Worm (Caenorhabditis elegans) whole organism, late embryonic: ENCODE measurements around the gene F46H5.11.

Experiments
- C08G9.2 ChIP-seq: sonication (generic microtip); optimal IDR thresholded peaks from 2 replicates; lab custom pipeline; 2016; ENCODE audit warnings: mild to moderate bottlenecking, missing genetic modification characterization, moderate library complexity, missing compliant biosample characterization
- C38D4.7 ChIP-seq: fragments of 200-800 bp; sonication (Bioruptor generic); optimal IDR thresholded peaks from 2 replicates; lab custom pipeline; 2018; ENCODE audit warnings: mild to moderate bottlenecking, missing genetic modification characterization, moderate library complexity, missing compliant biosample characterization
- F13H6.1 ChIP-seq: sonication (generic microtip); optimal IDR thresholded peaks from 2 replicates; lab custom pipeline; 2016; ENCODE audit warnings: missing genetic modification characterization, missing compliant biosample characterization
- K02D7.2 ChIP-seq: sonication (generic microtip); optimal IDR thresholded peaks from 2 replicates; lab custom pipeline; 2017; ENCODE audit warnings: mild to moderate bottlenecking, missing genetic modification characterization, missing compliant biosample characterization
- K09A11.1 ChIP-seq: sonication (generic microtip); optimal IDR thresholded peaks from 2 replicates; lab custom pipeline; 2017; ENCODE audit warnings: antibody characterized with exemption, mild to moderate bottlenecking, missing genetic modification characterization, missing compliant biosample characterization; ENCODE audit not compliant: insufficient read depth
- T23F11.4 ChIP-seq: fragments of 200-800 bp; sonication (Bioruptor generic); optimal IDR thresholded peaks from 2 replicates; lab custom pipeline; 2018; ENCODE audit warnings: mild to moderate bottlenecking, missing genetic modification characterization, missing compliant biosample characterization
- ahr-1 ChIP-seq: sonication (generic microtip); optimal IDR thresholded peaks from 2 replicates; lab custom pipeline; 2016; ENCODE audit warnings: missing genetic modification characterization, missing compliant biosample characterization
- ama-1 ChIP-seq: fragments of 150-350 bp; optimal IDR thresholded peaks from 2 replicates; lab custom pipeline; 2014
- ceh-14 ChIP-seq: sonication (generic microtip); optimal IDR thresholded peaks from 2 replicates; lab custom pipeline; 2016; ENCODE audit warnings: missing genotype, missing genetic modification characterization, missing compliant biosample characterization
- ceh-18 ChIP-seq: sonication (generic microtip); optimal IDR thresholded peaks from 2 replicates; lab custom pipeline; 2016; ENCODE audit warnings: missing genetic modification characterization, missing compliant biosample characterization
- ceh-19 ChIP-seq: fragments of 200-800 bp; sonication (Bioruptor generic); optimal IDR thresholded peaks from 2 replicates; lab custom pipeline; 2018; ENCODE audit warnings: mild to moderate bottlenecking, missing genetic modification characterization, missing compliant biosample characterization
- ceh-22 ChIP-seq: sonication (generic microtip); optimal IDR thresholded peaks from 2 replicates; lab custom pipeline; 2017; ENCODE audit warnings: missing biosample characterization, missing genetic modification characterization
- ceh-24 ChIP-seq: sonication (generic microtip); optimal IDR thresholded peaks from 2 replicates; lab custom pipeline; 2016; ENCODE audit warnings: mild to moderate bottlenecking, missing genetic modification characterization, missing compliant biosample characterization
- ceh-31 ChIP-seq: sonication (generic microtip); optimal IDR thresholded peaks from 2 replicates; lab custom pipeline; 2016; ENCODE audit warnings: missing genetic modification characterization, missing compliant biosample characterization
- ceh-34 ChIP-seq: sonication (generic microtip); optimal IDR thresholded peaks from 2 replicates; lab custom pipeline; 2016; ENCODE audit warnings: mild to moderate bottlenecking, missing genetic modification characterization, missing compliant biosample characterization
- ceh-48 ChIP-seq: sonication (generic microtip); optimal IDR thresholded peaks from 2 replicates; lab custom pipeline; 2016; ENCODE audit warnings: missing genetic modification characterization, inconsistent platforms, missing compliant biosample characterization
- ceh-6 ChIP-seq: fragments of 200-800 bp; sonication (Bioruptor generic); optimal IDR thresholded peaks from 2 replicates; lab custom pipeline; 2018; ENCODE audit warnings: mild to moderate bottlenecking, missing genetic modification characterization, missing compliant biosample characterization
- che-1 ChIP-seq: sonication (generic microtip); optimal IDR thresholded peaks from 2 replicates; lab custom pipeline; 2016; ENCODE audit warnings: mild to moderate bottlenecking, missing genetic modification characterization, missing compliant biosample characterization
- elt-2 ChIP-seq: sonication (generic microtip); optimal IDR thresholded peaks from 2 replicates; lab custom pipeline; 2016; ENCODE audit warnings: missing genetic modification reagents, missing genetic modification characterization, missing compliant biosample characterization
- elt-4 ChIP-seq: sonication (generic microtip); optimal IDR thresholded peaks from 2 replicates; lab custom pipeline; 2016; ENCODE audit warnings: missing genetic modification characterization, missing compliant biosample characterization
- fax-1 ChIP-seq: sonication (generic microtip); optimal IDR thresholded peaks from 2 replicates; lab custom pipeline; 2016; ENCODE audit warnings: missing genotype, missing genetic modification characterization, missing compliant biosample characterization
- fkh-10 ChIP-seq: fragments of 150-350 bp; optimal IDR thresholded peaks from 2 replicates; lab custom pipeline; 2014; ENCODE audit warnings: missing biosample characterization, missing genetic modification reagents, missing genetic modification characterization
- fkh-6 ChIP-seq: sonication (generic microtip); optimal IDR thresholded peaks from 2 replicates; lab custom pipeline; 2016; ENCODE audit warnings: missing genetic modification characterization, missing compliant biosample characterization
- gmeb-2 ChIP-seq: sonication (generic microtip); optimal IDR thresholded peaks from 2 replicates; lab custom pipeline; 2016; ENCODE audit warnings: missing genetic modification characterization, inconsistent platforms, missing compliant biosample characterization
- hlh-15 ChIP-seq: sonication (generic microtip); optimal IDR thresholded peaks from 2 replicates; lab custom pipeline; 2016; ENCODE audit warnings: missing genetic modification characterization, missing compliant biosample characterization
- hlh-6 ChIP-seq: sonication (generic microtip); optimal IDR thresholded peaks from 2 replicates; lab custom pipeline; 2016; ENCODE audit warnings: missing genotype, missing genetic modification characterization, missing compliant biosample characterization
- lim-6 ChIP-seq: sonication (generic microtip); optimal IDR thresholded peaks from 2 replicates; lab custom pipeline; 2016; ENCODE audit warnings: missing genetic modification characterization, missing compliant biosample characterization
- lin-11 ChIP-seq: fragments of 200-800 bp; sonication (Bioruptor generic); optimal IDR thresholded peaks from 2 replicates; lab custom pipeline; 2018; ENCODE audit warnings: mild to moderate bottlenecking, missing genetic modification characterization, missing compliant biosample characterization
- madf-2 ChIP-seq: sonication (generic microtip); optimal IDR thresholded peaks from 2 replicates; lab custom pipeline; 2017; ENCODE audit warnings: missing genetic modification characterization, missing compliant biosample characterization
- nfya-1 ChIP-seq: sonication (generic microtip); optimal IDR thresholded peaks from 2 replicates; lab custom pipeline; 2017; ENCODE audit warnings: missing genetic modification characterization, mild to moderate bottlenecking, missing compliant biosample characterization, antibody characterized with exemption, moderate library complexity
- nhr-232 ChIP-seq: sonication (generic microtip); optimal IDR thresholded peaks from 2 replicates; lab custom pipeline; 2016; ENCODE audit warnings: missing genetic modification characterization, missing compliant biosample characterization
- odd-2 ChIP-seq: sonication (generic microtip); optimal IDR thresholded peaks from 2 replicates; lab custom pipeline; 2017; ENCODE audit warnings: antibody characterized with exemption, mild to moderate bottlenecking, missing genetic modification characterization, missing compliant biosample characterization
- pag-3 ChIP-seq: sonication (generic microtip); optimal IDR thresholded peaks from 2 replicates; lab custom pipeline; 2016; ENCODE audit warnings: missing compliant biosample characterization, missing genetic modification characterization, borderline replicate concordance
- pat-9 ChIP-seq: fragments of 200-800 bp; sonication (Bioruptor generic); optimal IDR thresholded peaks from 2 replicates; lab custom pipeline; 2018; ENCODE audit warnings: mild to moderate bottlenecking, missing genetic modification characterization, moderate library complexity, missing compliant biosample characterization
- pax-1 ChIP-seq: fragments of 150-350 bp; optimal IDR thresholded peaks from 2 replicates; lab custom pipeline; 2014; ENCODE audit warnings: missing biosample characterization, missing genetic modification characterization
- pha-2 ChIP-seq: sonication (generic microtip); optimal IDR thresholded peaks from 2 replicates; lab custom pipeline; 2017; ENCODE audit warnings: mild to moderate bottlenecking, missing genetic modification characterization, missing compliant biosample characterization
- ref-2 ChIP-seq: sonication (generic microtip); optimal IDR thresholded peaks from 2 replicates; lab custom pipeline; 2016; ENCODE audit warnings: missing genetic modification characterization, missing compliant biosample characterization
- rnt-1 ChIP-seq: sonication (generic microtip); optimal IDR thresholded peaks from 2 replicates; lab custom pipeline; 2016; ENCODE audit warnings: missing genetic modification characterization, missing compliant biosample characterization
- sdc-2 ChIP-seq: sonication (generic microtip); optimal IDR thresholded peaks from 2 replicates; lab custom pipeline; 2016; ENCODE audit warnings: missing genotype, missing genetic modification characterization, missing compliant biosample characterization
- sox-2 ChIP-seq: fragments of 200-800 bp; sonication (Bioruptor generic); IDR thresholded peaks from 2 replicates; pipeline ENCODE4 v1.3.6; 2022; ENCODE audit warnings: missing genetic modification reagents, missing genetic modification characterization, missing compliant biosample characterization
- sox-4 ChIP-seq: sonication (generic microtip); optimal IDR thresholded peaks from 2 replicates; lab custom pipeline; 2017; ENCODE audit warnings: mild to moderate bottlenecking, missing genetic modification characterization, inconsistent platforms, missing compliant biosample characterization
- tbx-2 ChIP-seq: sonication (generic microtip); optimal IDR thresholded peaks from 2 replicates; lab custom pipeline; 2016; ENCODE audit warnings: missing genetic modification characterization, missing compliant biosample characterization
- ttx-3 ChIP-seq: sonication (generic microtip); optimal IDR thresholded peaks from 2 replicates; lab custom pipeline; 2016; ENCODE audit warnings: missing genetic modification reagents, missing genetic modification characterization, missing compliant biosample characterization
- unc-3 ChIP-seq, 2 experiments: fragments of 200-800 bp in 1 of 2; sonication (Bioruptor generic) in 1 of 2; sonication (generic microtip) in 1 of 2; conservative IDR thresholded peaks in 1 of 2; optimal IDR thresholded peaks in 1 of 2; 2 replicates each; pipeline versions ENCODE4 v1.3.6 to Lab custom; 2016 to 2022; ENCODE audit warnings: missing compliant biosample characterization in 2 of 2, missing genetic modification characterization in 2 of 2, missing genetic modification reagents in 1 of 2
- unc-42 ChIP-seq: sonication (generic microtip); optimal IDR thresholded peaks from 2 replicates; lab custom pipeline; 2016; ENCODE audit warnings: missing genotype, missing genetic modification characterization, missing compliant biosample characterization
- unc-55 ChIP-seq: sonication (generic microtip); optimal IDR thresholded peaks from 2 replicates; lab custom pipeline; 2017; ENCODE audit warnings: missing biosample characterization, missing genetic modification reagents, missing genetic modification characterization

The F46H5.11 gene

ce11 chrX:7290859-7291628, 19.2 kb upstream of the F46H5.11 start:
- TF ChIP-seq hlh-15 (tag; lab: Kevin White, UChicago) (no peak), rnt-1 (tag; lab: Kevin White, UChicago) (no peak), fkh-10 (GFP tag; lab: Kevin White, UChicago) (no peak), ceh-18 (tag; lab: Kevin White, UChicago) (no peak), unc-3 (GFP tag; conservative IDR thresholded peaks at IDR 0.05; lab: Robert Waterston, UW) (no peak), unc-3 (tag; optimal IDR thresholded peaks at IDR 0.05; lab: Kevin White, UChicago) (no peak), T23F11.4 (GFP tag; lab: Kevin White, UChicago) (no peak), C08G9.2 (tag; lab: Kevin White, UChicago) (no peak), ama-1 (lab: Kevin White, UChicago) (no peak), ahr-1 (tag; lab: Kevin White, UChicago) (no peak), F13H6.1 (tag; lab: Kevin White, UChicago) (no peak), fkh-6 (no peak), ttx-3 (no peak), nhr-232 (no peak), lin-11 (no peak), K09A11.1 (no peak), ceh-19 (GFP tag; lab: Kevin White, UChicago) (no peak), gmeb-2 (no peak), sox-4 (tag; lab: Kevin White, UChicago) (no peak), K02D7.2 (no peak), madf-2 (no peak)

- TF ChIP-seq unc-42 (no peak), gmeb-2 (no peak), T23F11.4 (GFP tag; lab: Kevin White, UChicago) (no peak), ref-2 (no peak), odd-2 (tag; lab: Kevin White, UChicago) (no peak), che-1 (tag; lab: Kevin White, UChicago) (no peak), elt-2 (tag; lab: Kevin White, UChicago) (peak; percentile 17), elt-4 (tag; lab: Kevin White, UChicago) (no peak), sdc-2 (peak; percentile 91), ttx-3 (no peak), nfya-1 (no peak), ceh-34 (tag; lab: Kevin White, UChicago) (no peak), ceh-48 (tag; lab: Kevin White, UChicago) (peak; percentile 25)
- TF ChIP-seq, all 69 proteins: peak for 3
Observed at ce11 chrX:7289565-7289964, 17.7 kb upstream of the F46H5.11 start.

ce11 chrX:7284724-7285184, 12.9 kb upstream of the F46H5.11 start:
- TF ChIP-seq ceh-48 (tag; lab: Kevin White, UChicago) (peak; percentile 35), nfya-1 (peak; percentile 29), unc-42 (peak; percentile 70), unc-55 (GFP tag; lab: Kevin White, UChicago) (peak; percentile 16), ceh-31 (tag; lab: Kevin White, UChicago) (peak; percentile 77), ceh-14 (tag; lab: Kevin White, UChicago) (no peak), tbx-2 (tag; lab: Kevin White, UChicago) (peak; percentile 53), ama-1 (lab: Kevin White, UChicago) (no peak), C38D4.7 (GFP tag; lab: Kevin White, UChicago) (no peak), ceh-18 (tag; lab: Kevin White, UChicago) (peak; percentile 21)

ce11 chrX:7283136-7283535, 11.3 kb upstream of the F46H5.11 start:
- TF ChIP-seq sox-2 (GFP tag; lab: Robert Waterston, UW), result no peak
- no peak for TF ChIP-seq lim-6 (tag; lab: Kevin White, UChicago)
- no peak for TF ChIP-seq pha-2 (tag; lab: Kevin White, UChicago)
- TF ChIP-seq pag-3 (tag; lab: Kevin White, UChicago), result no peak
- no peak for TF ChIP-seq pax-1 (tag; lab: Kevin White, UChicago)
- TF ChIP-seq pat-9 (tag; lab: Kevin White, UChicago), result no peak
- no peak for TF ChIP-seq unc-55 (GFP tag; lab: Kevin White, UChicago)
- no peak for TF ChIP-seq ceh-22 (tag; lab: Kevin White, UChicago)
- no peak for TF ChIP-seq ttx-3
- no peak for TF ChIP-seq ceh-24 (tag; lab: Kevin White, UChicago)
- TF ChIP-seq nfya-1, result no peak
- no peak for TF ChIP-seq fax-1 (tag; lab: Kevin White, UChicago)
- TF ChIP-seq tbx-2 (tag; lab: Kevin White, UChicago), result no peak
- TF ChIP-seq fkh-10 (GFP tag; lab: Kevin White, UChicago), result no peak
- no peak for TF ChIP-seq hlh-6 (tag; lab: Kevin White, UChicago)
- no peak for TF ChIP-seq ceh-6 (GFP tag; lab: Kevin White, UChicago)
- no peak for TF ChIP-seq madf-2
